Fruit fly (Drosophila melanogaster): ENCODE data around the gene Alp10.

Gene Alp10

DNA sequence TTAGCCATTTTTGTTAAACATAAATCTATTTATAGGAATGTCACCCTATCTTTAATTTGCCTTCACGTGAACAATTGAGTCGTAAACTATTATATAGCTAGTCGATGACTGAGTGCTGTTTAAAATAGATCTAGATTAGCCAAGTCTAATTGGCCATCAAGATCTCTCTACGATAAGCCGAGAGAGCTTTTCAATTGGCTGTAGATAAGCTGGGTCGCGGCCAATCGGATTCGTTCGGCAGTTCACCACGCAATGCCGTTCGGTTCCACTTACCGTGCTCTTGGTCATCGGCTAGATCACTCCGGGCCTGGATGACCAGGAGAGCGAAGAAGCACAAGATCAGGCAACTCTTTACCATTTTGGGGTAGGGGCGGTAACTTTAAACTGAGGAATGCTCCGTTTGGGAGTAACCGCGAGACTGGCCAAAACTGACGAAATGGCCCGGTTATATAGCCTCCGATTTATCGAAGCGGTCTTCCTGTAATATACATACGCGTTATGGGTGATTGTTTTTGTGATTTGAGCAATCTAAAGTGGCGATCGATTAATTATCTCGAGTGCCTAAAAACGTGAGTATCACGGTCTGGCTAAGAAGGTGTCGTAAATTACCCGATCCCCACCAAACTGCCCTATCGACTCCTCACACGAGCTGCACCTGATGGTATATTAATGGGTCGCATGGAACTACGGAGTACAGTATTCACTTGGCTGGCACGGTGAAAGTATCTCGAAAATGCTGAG, at the start of gene Alp10, which contains the start of gene Alp9:
Gene Alp10 (minus strand): TSS at position 420 of the 741 bp plus-strand sequence.
Gene Alp9 (plus strand): TSS at position 690 of the 741 bp plus-strand sequence.
- TF ChIP-seq noc (tag; optimal IDR thresholded peaks at IDR 0.05): no peak

DNA sequence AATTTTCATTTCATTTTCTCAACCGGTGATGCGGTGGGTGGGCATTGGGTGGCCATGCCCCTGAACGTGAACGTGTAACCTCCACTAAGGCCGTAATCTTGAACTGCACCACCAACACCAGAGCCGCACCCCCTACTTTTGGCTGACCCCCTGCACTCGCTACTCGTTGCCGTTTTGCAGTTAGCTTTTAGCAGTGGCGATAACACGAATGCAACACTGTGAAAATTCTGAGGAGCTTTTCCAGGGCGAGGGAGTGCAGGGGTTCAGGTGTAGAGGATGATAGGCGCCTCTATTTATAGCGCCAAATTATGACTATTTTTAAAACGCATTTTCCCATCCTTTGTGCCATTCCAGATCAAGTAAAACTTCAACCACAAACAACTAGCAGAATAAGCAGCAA, 48.7 kb upstream of the Alp10 start:
- no peak for TF ChIP-seq noc (tag; optimal IDR thresholded peaks at IDR 0.05)

DNA sequence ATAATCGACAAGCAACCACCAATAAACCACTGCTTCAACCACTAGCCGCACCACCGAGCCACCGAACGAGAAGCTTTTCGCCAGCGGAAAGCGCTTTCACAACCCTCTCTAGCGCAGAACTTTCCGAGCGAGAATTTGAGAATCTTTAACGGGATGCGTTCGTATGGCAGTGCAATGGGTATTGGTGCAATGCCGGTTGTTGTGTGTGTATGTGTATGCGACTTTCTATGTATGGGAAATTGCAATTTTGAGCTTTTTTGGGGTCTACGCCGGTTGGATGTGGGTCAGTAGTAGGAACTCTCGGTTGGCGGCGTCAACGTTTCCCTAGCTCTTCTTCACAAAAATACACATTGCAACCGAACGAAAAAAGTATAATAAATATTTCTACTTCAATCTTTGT, 47.8 kb upstream of the Alp10 start:
- TF ChIP-seq noc (tag; optimal IDR thresholded peaks at IDR 0.05): no peak

DNA sequence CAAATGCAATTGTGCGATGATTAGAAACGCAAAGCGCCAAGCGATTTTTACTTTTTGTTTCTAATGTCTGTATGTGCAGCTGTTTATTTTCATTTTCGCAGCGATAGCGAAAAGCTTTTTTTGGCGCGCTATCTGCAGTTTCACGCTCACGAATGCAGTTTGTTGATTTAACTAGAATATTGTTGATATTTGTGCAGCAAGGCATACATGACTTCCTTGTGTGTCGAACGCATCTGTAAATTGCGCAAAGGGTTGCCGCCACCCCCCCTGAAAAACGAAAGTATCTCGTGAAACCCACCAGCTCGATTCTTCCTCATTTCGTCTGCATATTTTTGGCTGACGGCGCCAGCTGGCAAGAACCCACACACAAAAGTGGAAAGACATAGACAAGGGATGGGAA, 46.5 kb upstream of the Alp10 start:
- TF ChIP-seq noc (tag; optimal IDR thresholded peaks at IDR 0.05): no peak

DNA sequence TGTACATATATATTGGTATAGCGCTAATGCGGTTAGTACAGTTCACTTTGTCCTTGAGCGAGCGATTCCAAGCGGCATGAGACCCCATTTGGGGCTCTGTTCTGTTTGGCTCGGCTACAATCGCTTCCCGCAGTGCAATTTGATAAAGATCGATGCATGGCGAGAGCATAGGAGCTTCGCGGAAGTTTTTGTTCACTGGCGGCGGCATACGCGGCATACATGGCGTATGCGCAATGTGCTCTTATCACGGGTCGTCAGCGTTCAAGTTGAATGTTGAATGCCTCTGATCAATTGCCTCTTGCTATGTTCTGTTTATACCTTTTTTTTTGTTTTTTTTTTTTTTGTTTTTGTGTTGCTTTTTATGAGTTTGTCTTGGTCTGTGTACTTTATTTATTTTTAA, 46.0 kb upstream of the Alp10 start:
- no peak for TF ChIP-seq noc (tag; optimal IDR thresholded peaks at IDR 0.05)

DNA sequence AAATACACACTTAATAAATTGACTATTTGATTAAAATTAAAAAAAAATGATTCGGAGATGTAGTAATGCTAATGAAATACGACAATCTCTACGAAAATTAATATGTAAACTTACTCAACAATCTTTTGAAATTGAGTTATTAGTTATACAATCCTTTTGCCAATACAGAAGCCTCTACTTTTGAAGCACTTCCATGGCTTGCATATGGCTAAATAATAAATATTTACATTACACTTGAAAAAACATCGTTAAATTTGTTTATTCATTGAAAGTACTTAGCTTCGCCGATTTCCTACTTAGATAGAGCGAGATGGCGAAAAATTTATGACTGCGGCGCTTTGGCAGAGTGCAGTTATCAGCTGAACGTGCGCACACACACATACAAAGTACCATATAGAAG, 45.6 kb upstream of the Alp10 start:
- no peak for TF ChIP-seq noc (tag; optimal IDR thresholded peaks at IDR 0.05)

DNA sequence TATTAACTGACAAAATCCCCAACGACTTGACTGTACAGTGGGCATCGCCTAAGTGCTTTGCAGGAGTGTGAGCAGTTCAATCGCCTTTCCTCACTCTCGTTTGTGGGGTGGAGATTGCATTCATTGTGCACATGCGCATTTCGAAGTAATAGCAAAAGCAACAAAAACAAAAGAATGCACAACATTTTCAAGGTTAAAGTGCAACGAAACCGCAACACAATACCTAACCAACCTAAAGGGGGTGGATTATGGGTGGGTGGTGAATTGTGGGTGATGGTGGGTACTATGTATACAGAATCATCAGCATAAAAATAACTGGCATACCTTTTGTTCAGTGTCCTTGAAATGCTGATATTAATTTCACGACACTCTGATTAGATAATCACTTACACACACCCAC, 44.4 kb upstream of the Alp10 start:
- no peak for TF ChIP-seq noc (tag; optimal IDR thresholded peaks at IDR 0.05)

DNA sequence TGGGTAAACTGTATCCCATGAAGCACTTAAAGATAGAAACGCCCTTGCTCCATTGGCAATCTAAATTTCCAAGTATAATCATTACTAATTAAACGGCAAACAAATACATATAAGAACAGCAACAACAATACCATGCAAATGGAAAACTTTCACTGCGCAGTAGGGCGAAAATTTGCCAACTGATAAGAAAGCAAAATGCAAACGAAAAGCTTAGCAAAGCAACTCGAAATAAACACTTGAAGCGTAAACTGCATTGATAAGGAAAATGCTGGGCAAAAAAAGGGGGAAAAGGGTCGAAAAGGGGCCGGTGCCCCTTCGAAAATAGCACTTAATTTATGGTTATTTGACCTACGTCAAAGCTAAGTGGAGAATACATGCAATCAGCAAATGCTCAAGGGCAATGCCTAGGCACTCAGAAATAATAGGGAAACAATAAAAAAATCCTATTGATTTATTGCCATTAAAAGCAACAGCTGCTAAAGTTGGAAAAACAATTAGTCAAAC, 43.5 kb upstream of the Alp10 start:
- no peak for TF ChIP-seq noc (tag; optimal IDR thresholded peaks at IDR 0.05)

DNA sequence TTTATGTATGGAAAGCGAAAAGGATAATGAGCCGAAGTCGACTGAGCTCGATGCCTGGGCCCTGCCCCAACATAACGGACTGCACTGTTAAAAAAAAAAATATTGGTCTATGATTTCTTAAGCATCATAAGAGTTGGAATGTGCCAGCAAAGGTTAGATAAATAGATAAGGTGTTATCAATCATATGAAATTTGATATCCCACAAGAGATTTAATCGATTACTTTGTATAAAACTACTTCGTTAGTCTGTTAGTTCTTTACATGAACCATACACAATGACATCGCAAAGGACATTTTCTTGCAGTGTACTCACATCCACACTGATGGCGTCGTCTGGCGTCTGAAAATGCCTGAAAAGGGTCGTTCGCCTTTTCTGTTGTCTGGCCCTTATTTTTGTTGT, 42.4 kb upstream of the Alp10 start:
- no peak for TF ChIP-seq noc (tag; optimal IDR thresholded peaks at IDR 0.05)

DNA sequence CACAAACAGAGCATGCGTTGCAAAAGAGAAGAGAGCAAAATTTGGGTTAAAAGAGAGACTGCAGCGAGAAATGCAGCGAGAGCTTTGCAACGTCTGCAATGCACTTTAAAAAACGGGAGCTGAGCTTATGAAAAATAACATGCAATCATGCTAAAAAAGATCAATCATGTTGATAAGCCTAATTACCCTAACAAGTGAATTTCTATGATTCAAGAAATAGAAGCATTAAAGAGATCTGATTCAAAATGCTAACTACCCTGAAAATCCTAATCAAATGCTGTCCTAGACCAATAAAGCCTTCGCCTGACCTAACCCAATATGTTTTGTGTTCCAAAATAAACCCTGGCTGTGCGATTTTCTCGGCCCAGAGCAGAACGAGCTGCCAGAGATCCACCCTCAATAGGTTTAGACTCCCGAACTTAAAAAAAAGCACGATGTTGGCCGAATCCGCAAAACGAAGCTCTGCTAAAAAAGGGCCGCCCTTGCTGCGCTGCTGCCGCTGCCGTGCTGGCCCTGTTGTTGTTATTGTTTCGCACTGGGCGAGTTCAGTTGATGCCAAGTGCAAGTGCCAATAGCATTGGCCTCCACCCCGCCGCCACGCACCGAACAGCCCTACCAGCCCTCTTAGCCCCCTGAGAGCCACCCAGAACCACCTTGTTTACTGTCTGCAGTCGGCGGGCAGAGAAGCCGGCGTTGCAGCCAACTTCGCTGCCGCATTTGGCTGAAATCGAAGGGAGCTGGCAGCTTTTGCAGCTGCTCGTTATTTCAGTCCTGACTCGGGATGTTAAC, 40.4 kb upstream of the Alp10 start:
- TF ChIP-seq noc (tag; optimal IDR thresholded peaks at IDR 0.05): no peak

DNA sequence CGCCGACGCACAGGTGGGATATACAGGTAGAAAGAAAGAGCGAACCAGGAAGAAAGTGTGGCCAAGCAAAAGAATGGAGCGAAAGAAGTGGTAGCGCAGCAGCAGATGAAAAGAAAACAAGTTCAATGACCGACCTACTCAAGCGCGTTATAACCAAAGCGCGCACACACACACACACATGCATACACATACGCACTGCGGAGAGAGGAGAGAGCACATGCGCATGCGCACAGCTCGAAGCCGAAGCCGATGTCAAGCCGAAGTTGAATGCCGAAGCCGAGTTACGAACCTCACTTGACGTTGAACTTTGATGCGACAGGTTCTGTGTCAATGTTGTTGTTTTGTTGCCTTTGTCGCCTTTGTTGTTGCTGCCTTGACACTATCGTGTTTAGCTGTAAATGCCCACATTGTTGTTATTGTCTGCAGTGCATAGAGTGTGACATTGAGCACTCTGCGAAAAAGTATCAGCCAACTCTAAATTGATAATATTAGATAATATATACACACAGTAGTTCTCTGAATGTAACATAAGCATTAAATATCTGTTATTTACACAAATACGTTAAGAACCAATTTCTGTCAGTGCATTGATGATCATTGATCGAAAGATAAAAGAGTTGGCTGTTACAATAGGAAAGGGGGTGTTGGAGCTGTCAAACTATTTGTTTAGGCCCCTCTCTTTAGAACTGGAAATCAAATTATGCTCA, 39.3 kb upstream of the Alp10 start:
- TF ChIP-seq noc (tag; optimal IDR thresholded peaks at IDR 0.05): no peak

DNA sequence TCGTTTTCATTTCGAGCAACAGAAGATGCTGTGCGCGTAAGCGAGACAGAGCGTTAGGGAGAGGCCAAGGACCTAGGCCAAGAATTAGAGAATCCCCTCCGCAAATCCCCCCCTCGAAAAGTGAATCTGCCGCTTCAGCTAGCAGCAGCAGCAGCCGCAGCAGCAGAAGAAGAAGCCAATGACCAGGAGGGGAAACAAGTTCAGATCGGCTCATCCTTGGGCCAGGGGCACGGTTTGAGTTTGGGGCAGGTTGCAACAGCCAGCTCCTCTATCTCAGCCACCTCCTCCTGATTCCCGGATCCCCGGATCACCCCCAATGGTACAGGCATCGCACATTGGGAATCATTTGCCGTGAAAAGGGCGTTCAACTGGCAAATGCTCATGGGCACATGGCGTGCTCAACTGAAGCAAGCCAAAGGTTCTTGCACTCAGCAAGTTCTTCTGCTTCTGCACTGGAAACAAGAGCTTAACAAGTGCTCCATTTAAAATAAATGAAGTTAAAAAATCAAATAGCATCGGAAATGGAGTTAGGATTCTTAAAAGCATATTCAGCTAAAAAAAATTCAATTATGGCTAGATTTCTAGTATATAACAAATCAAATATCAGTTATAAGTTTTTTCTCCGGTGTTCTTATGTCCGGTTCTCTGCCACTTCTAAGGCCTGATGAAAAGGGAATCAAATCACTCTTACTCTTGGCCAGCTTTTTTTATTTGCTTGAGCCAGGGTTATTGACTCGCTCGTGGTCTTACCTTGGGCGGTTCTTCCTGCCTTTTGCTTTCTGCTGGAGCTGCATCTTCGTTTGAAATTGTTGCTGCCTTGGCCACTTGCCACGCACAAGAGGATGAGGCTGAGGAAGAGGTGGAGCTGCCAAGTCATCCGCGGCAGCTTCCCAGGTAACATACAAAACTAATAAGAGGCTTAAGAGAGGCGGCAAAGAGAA, 38.4 kb upstream of the Alp10 start:
- TF ChIP-seq noc (tag; optimal IDR thresholded peaks at IDR 0.05): no peak

DNA sequence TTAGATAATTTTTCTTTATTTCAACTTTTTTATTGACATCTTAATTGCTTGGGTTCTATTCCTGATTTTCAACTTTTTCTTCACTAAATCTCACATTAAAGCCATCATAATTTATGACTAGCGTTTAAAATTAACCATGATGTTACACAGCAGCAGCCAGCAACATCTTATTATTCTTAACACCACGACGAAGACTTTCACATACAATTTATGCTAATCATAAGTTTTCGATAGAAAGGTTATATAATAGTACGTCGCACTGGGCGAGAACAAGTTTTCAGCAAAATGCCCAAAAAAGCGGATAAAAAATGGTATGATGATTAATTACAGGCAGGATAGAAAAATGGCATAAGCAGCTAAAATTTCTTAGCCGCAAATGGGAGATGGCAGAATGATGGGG, 36.8 kb upstream of the Alp10 start:
- TF ChIP-seq noc (tag; optimal IDR thresholded peaks at IDR 0.05): no peak

DNA sequence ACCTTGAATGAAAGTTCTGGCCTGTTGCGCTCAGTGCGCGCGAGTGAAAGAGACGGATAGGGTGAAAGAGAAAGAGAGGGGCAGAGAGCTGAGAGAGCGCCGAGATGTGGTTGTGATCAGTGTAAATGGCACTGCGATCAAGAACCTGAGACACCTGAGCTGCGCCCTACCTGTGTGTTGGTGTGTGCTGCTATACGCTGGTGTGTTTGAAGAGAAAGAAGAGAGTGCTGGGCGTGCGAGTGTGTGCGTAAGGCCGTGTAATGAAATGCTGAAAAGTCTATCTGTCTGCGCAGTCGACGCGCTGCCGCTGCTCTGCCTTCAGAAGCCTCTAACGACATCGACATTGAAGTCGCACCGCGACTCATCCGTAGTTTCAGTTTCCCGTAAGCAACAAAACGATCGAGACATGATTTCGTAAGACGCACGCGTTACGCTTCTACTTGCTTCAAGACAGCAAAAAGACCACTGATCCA, 35.6 kb upstream of the Alp10 start, which contains the start of gene Blimp-1:
Gene Blimp-1 (plus strand): TSS at position 376 of the 473 bp plus-strand sequence.
- TF ChIP-seq noc (tag; optimal IDR thresholded peaks at IDR 0.05): no peak

DNA sequence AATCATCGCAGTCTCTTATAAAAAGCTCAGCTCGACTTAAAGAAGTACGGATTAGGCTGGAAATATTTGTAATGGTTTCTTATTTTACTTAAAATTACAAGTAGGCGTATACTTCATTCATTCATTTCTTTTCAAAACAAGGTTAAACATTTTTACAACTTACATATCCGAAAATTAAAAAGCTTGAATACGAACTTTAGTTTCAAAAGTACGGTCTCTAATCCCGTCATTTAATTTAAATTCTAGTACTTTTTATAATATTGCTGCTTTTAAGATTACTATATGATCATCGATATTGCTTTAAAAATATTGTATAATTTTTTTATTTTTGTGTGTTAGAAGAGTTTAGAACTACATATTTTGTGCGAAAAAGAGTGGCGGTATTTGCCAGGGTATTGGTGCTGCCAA, 35.1 kb upstream of the Alp10 start:
- TF ChIP-seq noc (tag; optimal IDR thresholded peaks at IDR 0.05): no peak
